Fruit fly (Drosophila melanogaster) S2 (cell line): ENCODE measurements around the gene Alr.

Source experiments
- CG8478 ChIP-seq: fragments of >200 bp; optimal IDR thresholded peaks from 2 replicates; lab custom pipeline; 2018
- CTCF ChIP-seq, 2 experiments: fragments of >200 bp; optimal IDR thresholded peaks; 2 replicates each; lab custom pipeline; 2018

DNA sequence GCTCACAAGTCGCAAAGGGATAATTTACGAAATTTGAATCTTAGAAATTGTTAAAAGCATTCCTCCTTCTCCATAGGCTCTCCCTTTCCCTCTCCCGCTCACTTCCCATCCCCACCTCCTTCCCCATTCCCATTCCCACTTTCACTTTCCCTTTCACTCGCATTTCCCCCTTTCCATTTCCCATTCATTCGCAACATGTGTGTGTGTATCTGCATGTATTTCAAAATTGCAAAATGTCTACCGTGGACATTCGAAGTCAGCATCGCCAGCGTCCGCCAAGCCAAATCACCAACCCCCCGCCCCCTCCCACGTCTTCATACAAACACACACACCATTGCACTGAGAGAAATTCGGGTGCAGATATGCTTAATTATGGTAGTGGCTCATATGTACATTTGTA lies 43.7 kb downstream of the Alr start:
- TF ChIP-seq CG8478 (lab: Kevin White, UChicago) (no peak), CTCF (optimal IDR thresholded peaks at IDR 0.05; lab: Kevin White, UChicago) (no peak)
